Worm (Caenorhabditis elegans): ENCODE results near the gene F29B9.12.

F29B9.12 gene

DNA sequence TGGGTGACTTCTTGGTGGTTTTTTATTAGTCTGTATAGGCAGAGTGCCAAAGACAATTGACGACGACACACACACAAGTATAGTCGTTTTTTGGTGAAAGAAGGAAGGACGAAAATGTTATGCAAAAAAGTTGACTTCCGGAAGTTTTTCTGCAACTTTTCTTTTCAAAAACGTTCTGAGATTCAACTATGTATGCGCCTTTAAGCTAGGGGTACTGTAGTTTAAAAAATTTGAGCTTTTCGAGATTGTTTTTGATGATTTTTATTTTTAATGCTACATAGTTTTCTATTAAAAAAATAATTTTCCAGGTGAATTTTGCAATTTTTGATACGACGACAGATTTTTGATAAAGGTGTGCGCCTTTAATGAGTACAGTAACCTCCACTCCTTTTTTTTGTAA is 1.5 kb upstream of the F29B9.12 start:
- TF ChIP-seq pes-1 (GFP tag; IDR thresholded peaks at IDR 0.05) (no peak), ceh-13 (GFP tag; optimal IDR thresholded peaks at IDR 0.05) (no peak), ama-1 (optimal IDR thresholded peaks at IDR 0.05) (no peak), scrt-1 (GFP tag; IDR thresholded peaks at IDR 0.05) (no peak)

DNA sequence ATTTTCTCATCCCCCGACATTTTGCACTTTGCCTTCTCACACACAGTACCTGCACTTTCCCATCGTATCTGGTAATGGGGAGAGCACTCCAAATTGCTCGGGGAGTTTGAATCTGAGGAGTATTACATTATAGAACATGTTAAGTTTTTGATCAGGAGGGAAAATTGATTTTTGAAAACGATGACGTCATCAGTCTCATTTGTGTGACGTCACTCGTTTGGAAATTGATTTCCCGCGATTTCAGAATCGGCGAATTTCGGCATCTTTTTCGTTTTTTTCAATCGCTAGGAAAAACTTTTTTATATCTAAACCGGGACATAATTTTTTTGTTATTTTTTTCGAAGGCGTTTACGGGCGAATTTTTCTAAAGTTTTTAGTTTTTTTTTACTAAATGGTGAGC is 4.0 kb downstream of the F29B9.12 start:
- TF ChIP-seq flt-1 (GFP tag; IDR thresholded peaks at IDR 0.05) = no peak
- TF ChIP-seq ama-1 (optimal IDR thresholded peaks at IDR 0.05) = no peak
- TF ChIP-seq F13C5.2 (tag; optimal IDR thresholded peaks at IDR 0.05) = no peak
- no peak for TF ChIP-seq tra-4 (tag; optimal IDR thresholded peaks at IDR 0.05)

DNA sequence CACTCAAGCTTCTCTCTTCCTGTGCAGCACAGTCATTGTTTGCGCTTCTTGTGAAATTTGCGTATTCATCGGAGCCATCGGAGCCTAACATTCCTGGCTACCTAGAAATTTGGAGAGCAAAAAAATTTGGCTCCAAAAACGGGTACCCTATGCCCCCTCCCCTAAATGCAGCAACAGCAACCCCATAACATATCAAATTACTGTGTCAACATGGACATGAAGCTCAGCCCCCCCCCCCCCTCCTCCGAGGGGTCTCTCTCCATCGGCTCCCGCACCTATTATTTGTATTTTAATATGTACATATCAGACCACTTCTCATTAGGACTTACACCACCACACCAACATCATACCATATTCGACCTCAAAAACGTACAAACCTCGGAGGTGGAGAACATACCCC is 5.0 kb downstream of the F29B9.12 start:
- TF ChIP-seq B0310.2 (tag; optimal IDR thresholded peaks at IDR 0.05) = no peak
- no peak for TF ChIP-seq tra-4 (tag; optimal IDR thresholded peaks at IDR 0.05)
- TF ChIP-seq hmbx-1 (tag; optimal IDR thresholded peaks at IDR 0.05) = no peak
- no peak for TF ChIP-seq flt-1 (GFP tag; IDR thresholded peaks at IDR 0.05)
- TF ChIP-seq hmg-4 (GFP tag; optimal IDR thresholded peaks at IDR 0.05) = no peak
- no peak for TF ChIP-seq ceh-36 (tag; optimal IDR thresholded peaks at IDR 0.05)
- TF ChIP-seq aly-1 (tag; optimal IDR thresholded peaks at IDR 0.05) = no peak
- TF ChIP-seq sea-1 (GFP tag; conservative IDR thresholded peaks at IDR 0.05) = no peak
- TF ChIP-seq F13C5.2 (tag; optimal IDR thresholded peaks at IDR 0.05) = no peak

DNA sequence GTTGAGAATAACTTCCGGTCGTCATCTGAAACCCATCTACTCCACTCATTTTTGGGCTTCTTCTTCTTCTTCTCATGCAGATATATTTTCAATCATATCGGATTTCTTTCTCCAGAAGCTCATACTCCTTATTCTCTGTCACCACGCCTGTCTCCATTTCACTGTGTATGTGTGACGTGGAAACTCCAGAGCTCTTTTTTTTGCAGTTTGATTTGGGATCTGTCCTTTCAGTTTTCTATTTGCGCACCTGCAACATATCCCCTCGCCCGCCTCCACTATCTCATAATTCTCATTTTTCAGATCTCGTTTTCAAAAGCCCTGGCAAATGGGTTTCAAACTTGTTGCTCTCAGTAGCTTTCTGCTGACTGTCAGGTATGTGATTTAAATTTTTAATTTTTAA is 9.4 kb downstream of the F29B9.12 start, which contains the start of gene kin-36:
kin-36 (plus strand) TSS at position 301 of the 400 bp plus-strand sequence.
- TF ChIP-seq hnd-1 (tag; optimal IDR thresholded peaks at IDR 0.05) (no peak), hmbx-1 (tag; optimal IDR thresholded peaks at IDR 0.05) (no peak), pes-1 (GFP tag; IDR thresholded peaks at IDR 0.05) (no peak), ceh-13 (GFP tag; optimal IDR thresholded peaks at IDR 0.05) (no peak), flt-1 (GFP tag; IDR thresholded peaks at IDR 0.05) (no peak), sea-1 (GFP tag; conservative IDR thresholded peaks at IDR 0.05) (no peak), tra-4 (tag; optimal IDR thresholded peaks at IDR 0.05) (no peak), ets-7 (tag; optimal IDR thresholded peaks at IDR 0.05) (no peak), scrt-1 (GFP tag; IDR thresholded peaks at IDR 0.05) (no peak)

DNA sequence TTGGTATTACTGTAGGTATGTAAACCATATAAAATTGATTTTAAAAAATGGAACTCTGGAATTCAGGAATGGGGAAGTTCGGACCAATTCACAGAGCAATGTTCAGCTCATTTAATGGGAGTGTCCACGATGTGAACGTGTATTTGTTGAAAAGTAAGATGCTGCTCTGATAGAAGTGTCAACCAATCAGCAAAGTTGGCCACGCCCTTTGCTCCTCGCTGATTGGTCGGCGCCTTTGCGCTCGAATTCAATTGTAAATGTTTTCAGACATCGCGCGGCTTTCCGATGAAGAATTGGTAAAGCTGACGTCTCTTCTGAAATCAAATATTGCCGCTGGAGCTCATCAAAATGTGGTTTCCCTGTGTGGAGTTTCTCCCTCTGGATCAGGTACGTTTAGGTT is 13.8 kb downstream of the F29B9.12 start:
- no peak for TF ChIP-seq B0310.2 (tag; optimal IDR thresholded peaks at IDR 0.05)
- no peak for TF ChIP-seq hnd-1 (tag; optimal IDR thresholded peaks at IDR 0.05)
- no peak for TF ChIP-seq ceh-13 (GFP tag; optimal IDR thresholded peaks at IDR 0.05)
- TF ChIP-seq F13C5.2 (tag; optimal IDR thresholded peaks at IDR 0.05) = no peak
- TF ChIP-seq hmg-4 (GFP tag; optimal IDR thresholded peaks at IDR 0.05) = no peak
- no peak for TF ChIP-seq pes-1 (GFP tag; IDR thresholded peaks at IDR 0.05)
- TF ChIP-seq ets-7 (tag; optimal IDR thresholded peaks at IDR 0.05) = no peak

DNA sequence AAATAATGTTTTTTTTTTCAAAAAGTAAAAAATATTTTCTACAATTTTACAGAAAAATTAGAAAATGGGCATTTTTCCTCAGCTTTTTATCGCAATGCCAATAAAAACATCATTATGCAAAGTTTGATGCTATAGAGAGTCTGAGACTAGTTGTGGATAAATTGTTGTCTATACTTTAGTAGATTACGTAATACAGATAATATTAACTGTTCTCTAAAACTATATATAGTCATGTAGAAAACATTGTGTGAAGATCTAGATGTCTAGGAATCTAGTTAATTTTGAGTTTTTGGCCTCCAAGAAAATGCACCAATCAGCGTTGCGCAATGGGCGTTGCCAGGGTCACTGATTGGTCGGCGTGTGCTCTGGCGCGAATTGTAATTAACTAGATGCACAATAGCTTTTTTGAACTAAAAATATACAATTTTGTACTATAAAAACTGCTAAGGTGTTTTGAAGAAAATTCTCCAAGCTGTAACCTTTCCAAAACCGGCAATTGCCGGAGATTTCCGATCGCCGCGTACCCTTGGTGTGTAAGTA is 17.0 kb downstream of the F29B9.12 start:
- TF ChIP-seq flt-1 (GFP tag; IDR thresholded peaks at IDR 0.05) = no peak

DNA sequence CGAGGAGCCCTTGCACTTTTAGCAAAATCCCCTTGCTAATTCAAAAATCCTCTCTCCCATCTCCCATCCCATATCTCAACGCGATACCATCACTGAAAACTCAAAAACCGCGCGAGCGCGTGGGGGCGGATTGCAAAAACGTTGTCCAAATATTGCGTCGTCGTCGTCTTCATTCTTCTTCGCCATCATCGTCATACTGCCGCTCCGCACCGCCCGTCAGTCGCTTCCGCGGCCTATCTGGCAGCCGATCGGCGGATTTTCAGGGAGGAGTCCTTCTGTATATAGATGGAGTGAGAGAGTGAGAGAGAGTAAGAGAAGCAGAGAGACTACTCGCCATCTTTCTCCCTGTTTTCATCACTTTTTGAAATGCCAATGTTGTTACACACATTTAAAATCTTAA is 17.6 kb downstream of the F29B9.12 start:
- TF ChIP-seq ceh-36 (tag; optimal IDR thresholded peaks at IDR 0.05) = no peak

DNA sequence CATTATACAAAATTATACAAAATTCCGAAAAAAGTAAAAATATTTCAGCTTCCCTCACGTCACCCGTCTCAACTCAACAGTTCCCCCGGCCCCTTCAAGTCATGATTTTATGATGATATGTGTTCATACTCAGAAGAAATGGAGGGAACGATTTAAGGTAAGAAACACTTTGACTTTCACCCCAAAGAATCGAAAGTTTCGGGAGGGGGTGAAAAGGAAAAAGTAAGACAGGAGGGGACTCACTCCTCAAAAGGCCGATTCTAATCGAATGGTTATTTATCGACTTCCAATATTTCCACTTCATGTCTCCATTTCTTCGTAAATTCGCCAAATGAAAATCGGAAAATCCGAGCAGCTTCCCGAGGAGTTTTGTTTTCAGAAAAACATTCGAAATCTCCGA is 18.9 kb downstream of the F29B9.12 start, which contains the start of gene bus-4:
bus-4 (plus strand) TSS at position 49 of the 400 bp plus-strand sequence.
- TF ChIP-seq hmbx-1 (tag; optimal IDR thresholded peaks at IDR 0.05) (no peak), pes-1 (GFP tag; IDR thresholded peaks at IDR 0.05) (no peak), tbx-37 (GFP tag; conservative IDR thresholded peaks at IDR 0.05) (no peak), tbx-11 (GFP tag; IDR thresholded peaks at IDR 0.05) (no peak), hmg-4 (GFP tag; optimal IDR thresholded peaks at IDR 0.05) (no peak), B0310.2 (tag; optimal IDR thresholded peaks at IDR 0.05) (no peak), aly-1 (tag; optimal IDR thresholded peaks at IDR 0.05) (no peak), ama-1 (optimal IDR thresholded peaks at IDR 0.05) (no peak), ceh-36 (tag; optimal IDR thresholded peaks at IDR 0.05) (no peak)

DNA sequence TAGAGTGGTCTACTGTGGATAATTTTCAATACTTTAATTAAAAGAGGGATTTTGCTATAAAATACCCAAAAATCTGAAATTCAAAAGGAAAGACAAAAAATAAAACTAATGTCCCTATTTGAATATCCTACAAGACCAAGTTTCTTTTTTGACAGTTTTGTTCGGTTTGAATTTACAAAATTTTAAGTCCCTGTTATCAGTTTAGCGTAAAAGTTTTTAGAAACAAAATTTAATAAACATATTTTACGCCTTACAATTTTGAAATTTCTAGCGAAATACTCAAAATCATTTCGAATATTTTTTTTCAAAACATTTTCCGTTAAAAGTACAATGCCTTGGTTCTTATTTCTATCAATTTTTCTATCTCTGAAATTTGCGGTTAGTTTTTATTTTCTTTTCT is 23.1 kb downstream of the F29B9.12 start, which contains the start of gene spe-51:
spe-51 (plus strand) TSS at position 301 of the 400 bp plus-strand sequence.
- TF ChIP-seq aly-1 (tag; optimal IDR thresholded peaks at IDR 0.05) (no peak), B0310.2 (tag; optimal IDR thresholded peaks at IDR 0.05) (no peak), tbx-11 (GFP tag; IDR thresholded peaks at IDR 0.05) (no peak), tra-4 (tag; optimal IDR thresholded peaks at IDR 0.05) (no peak), flt-1 (GFP tag; IDR thresholded peaks at IDR 0.05) (no peak), ceh-13 (GFP tag; optimal IDR thresholded peaks at IDR 0.05) (no peak), ama-1 (optimal IDR thresholded peaks at IDR 0.05) (no peak), tbx-37 (GFP tag; conservative IDR thresholded peaks at IDR 0.05) (no peak), scrt-1 (GFP tag; IDR thresholded peaks at IDR 0.05) (no peak), hnd-1 (tag; optimal IDR thresholded peaks at IDR 0.05) (no peak), pes-1 (GFP tag; IDR thresholded peaks at IDR 0.05) (no peak), hmbx-1 (tag; optimal IDR thresholded peaks at IDR 0.05) (no peak), F13C5.2 (tag; optimal IDR thresholded peaks at IDR 0.05) (no peak)
